Fruit fly (Drosophila melanogaster): Measurements from ENCODE around the gene CG34124.
A peak's percentile ranks its signal among the peaks of the same experiment; 100 is the strongest.

Gene CG34124

DNA sequence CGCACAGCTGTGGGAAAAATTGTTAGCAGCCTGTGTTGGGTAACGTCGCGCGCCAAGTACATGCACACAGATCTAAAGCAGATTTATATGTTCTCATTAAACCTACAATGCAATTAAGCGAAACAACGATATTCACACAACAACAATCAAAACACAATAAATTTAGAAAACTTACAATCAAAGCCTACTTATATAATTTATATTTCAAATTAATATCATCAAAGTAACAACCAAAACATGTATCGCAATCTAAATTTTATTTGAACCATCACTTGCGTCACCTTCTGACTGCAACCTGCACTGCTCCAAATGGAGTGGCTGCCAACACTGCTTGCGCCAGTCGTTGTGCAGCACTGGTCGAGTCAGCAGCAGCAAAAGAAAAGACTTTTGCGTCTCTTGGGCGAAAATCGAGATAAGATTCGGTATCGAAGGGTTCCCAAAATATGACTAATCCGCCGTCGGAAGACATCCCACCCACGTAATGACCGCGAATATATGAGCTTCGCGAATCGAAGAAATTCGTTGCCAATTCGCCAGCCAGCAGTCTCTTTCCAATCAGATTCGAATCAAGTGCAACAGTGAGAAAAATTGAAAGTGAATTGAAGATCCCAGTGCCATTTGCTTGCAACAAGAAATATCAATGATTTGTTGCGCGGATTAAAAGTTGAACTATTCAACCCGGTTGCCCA lies 23.2 kb downstream of the CG34124 start, which contains the start of the genes CG8892 and CG34126 (continued):
- TF ChIP-seq GATAe (GFP tag; conservative IDR thresholded peaks at IDR 0.05) (peak; percentile 89), CG15011 (GFP tag; optimal IDR thresholded peaks at IDR 0.05) (peak; percentile 95), Neu2 (GFP tag; optimal IDR thresholded peaks at IDR 0.05; ENCODE audit: borderline replicate concordance) (peak; percentile 72), CG10267 (tag; optimal IDR thresholded peaks at IDR 0.05) (peak; percentile 100), CG13775 (GFP tag; optimal IDR thresholded peaks at IDR 0.05) (peak; percentile 99), bbx (GFP tag; IDR thresholded peaks at IDR 0.05; ENCODE audit: partially characterized antibody) (no peak), CG6813 (GFP tag; optimal IDR thresholded peaks at IDR 0.05) (peak; percentile 90), Hr78 (GFP tag; optimal IDR thresholded peaks at IDR 0.05) (peak in 1 of 2 experiments; percentile 75), Hey (tag; optimal IDR thresholded peaks at IDR 0.05) (peak; percentile 87), oc (tag; optimal IDR thresholded peaks at IDR 0.05) (peak; percentile 89), tgo (GFP tag; IDR thresholded peaks at IDR 0.05) (peak; percentile 97), zfh1 (GFP tag; IDR thresholded peaks at IDR 0.05) (peak; percentile 96), CG2678 (tag; optimal IDR thresholded peaks at IDR 0.05) (peak; percentile 97), slou (GFP tag; optimal IDR thresholded peaks at IDR 0.05) (peak; percentile 98), vnd (GFP tag; IDR thresholded peaks at IDR 0.05; ENCODE audit: partially characterized antibody) (no peak), CG10565 (GFP tag; optimal IDR thresholded peaks at IDR 0.05) (peak; percentile 92), nerfin-2 (GFP tag; IDR thresholded peaks at IDR 0.05; ENCODE audit: partially characterized antibody) (0 out of 2 replicates have a peak, but pooled peaks have one; percentile 25), Poxn (GFP tag; IDR thresholded peaks at IDR 0.05) (peak; percentile 86), jumu (GFP tag; optimal IDR thresholded peaks at IDR 0.05) (peak; percentile 98), shn (GFP tag; optimal IDR thresholded peaks at IDR 0.05) (peak; percentile 96), Sox102F (GFP tag; optimal IDR thresholded peaks at IDR 0.05) (peak; percentile 94), Mad (GFP tag; optimal IDR thresholded peaks at IDR 0.05) (peak; percentile 97), klu (GFP tag; IDR thresholded peaks at IDR 0.05) (peak; percentile 97), dimm (GFP tag; IDR thresholded peaks at IDR 0.05) (peak; percentile 82), aop (GFP tag; IDR thresholded peaks at IDR 0.05) (peak; percentile 72; the same call in 1 of the 2 replicates), CG7839 (tag; optimal IDR thresholded peaks at IDR 0.05) (peak; percentile 97), NC2α (GFP tag; optimal IDR thresholded peaks at IDR 0.05) (peak; percentile 80), CG32772 (GFP tag; IDR thresholded peaks at IDR 0.05) (peak; percentile 96), abd-A (tag; optimal IDR thresholded peaks at IDR 0.05) (peak; percentile 89), Sox100B (GFP tag; optimal IDR thresholded peaks at IDR 0.05) (peak; percentile 96), lola (GFP tag; optimal IDR thresholded peaks at IDR 0.05) (peak in 1 of 3 experiments; percentile 98), Adf1 (GFP tag; IDR thresholded peaks at IDR 0.05) (peak; percentile 80), slbo (GFP tag; IDR thresholded peaks at IDR 0.05) (peak; percentile 98), H2.0 (GFP tag; IDR thresholded peaks at IDR 0.05) (peak; percentile 92), Max (GFP tag; optimal IDR thresholded peaks at IDR 0.05) (peak; percentile 99), D19B (GFP tag; optimal IDR thresholded peaks at IDR 0.05) (peak; percentile 91), CG1529 (GFP tag; optimal IDR thresholded peaks at IDR 0.05) (peak; percentile 94), knrl (GFP tag; IDR thresholded peaks at IDR 0.05; ENCODE audit: partially characterized antibody) (peak; percentile 55), Myb (GFP tag; optimal IDR thresholded peaks at IDR 0.05) (peak; percentile 84), twi (tag; optimal IDR thresholded peaks at IDR 0.05) (peak; percentile 97), CTCF (GFP tag; optimal IDR thresholded peaks at IDR 0.05) (peak; percentile 57), Atf3 (GFP tag; optimal IDR thresholded peaks at IDR 0.05) (peak; percentile 96), tll (GFP tag; optimal IDR thresholded peaks at IDR 0.05) (peak; percentile 67 to 95), Meics (GFP tag; optimal IDR thresholded peaks at IDR 0.05) (peak; percentile 97), CG34376 (GFP tag; optimal IDR thresholded peaks at IDR 0.05) (peak; percentile 97), cad (GFP tag; optimal IDR thresholded peaks at IDR 0.05) (no peak), Stat92E (GFP tag; optimal IDR thresholded peaks at IDR 0.05) (peak in 1 of 3 experiments; percentile 76), B-H1 (GFP tag; IDR thresholded peaks at IDR 0.05) (peak; percentile 94)

Data from whole organism, embryonic.